Fruit fly (Drosophila melanogaster): Measurements from ENCODE around the gene Nepl6.

The Nepl6 gene

dm6 chr2L:6339010-6339897 lies 46.1 kb downstream of the Nepl6 start (continued):
- TF ChIP-seq CG10462 (GFP tag; optimal IDR thresholded peaks at IDR 0.05) (peak; percentile 26), CG6765 (GFP tag; optimal IDR thresholded peaks at IDR 0.05) (no peak), Hmx (GFP tag; optimal IDR thresholded peaks at IDR 0.05) (peak; percentile 12), CG34422 (GFP tag; IDR thresholded peaks at IDR 0.05) (peak; percentile 69; the same call in 2 of the 3 replicates), hb (GFP tag; IDR thresholded peaks at IDR 0.05; ENCODE audit: partially characterized antibody) (no peak), CHES-1-like (GFP tag; optimal IDR thresholded peaks at IDR 0.05) (peak; percentile 35), jigr1 (GFP tag; IDR thresholded peaks at IDR 0.05) (no peak), Mad (GFP tag; optimal IDR thresholded peaks at IDR 0.05) (no peak), CG11456 (GFP tag; IDR thresholded peaks at IDR 0.05) (peak; percentile 34; the same call in 1 of the 3 replicates), repo (GFP tag; optimal IDR thresholded peaks at IDR 0.05) (peak; percentile 38), CG17829 (tag; optimal IDR thresholded peaks at IDR 0.05) (peak; percentile 7), Mes4 (GFP tag; optimal IDR thresholded peaks at IDR 0.05) (peak; percentile 43), CG30403 (GFP tag; optimal IDR thresholded peaks at IDR 0.05) (peak; percentile 56), gem (tag; optimal IDR thresholded peaks at IDR 0.05) (peak; percentile 73), Tbp (GFP tag; optimal IDR thresholded peaks at IDR 0.05) (no peak), CG17328 (GFP tag; IDR thresholded peaks at IDR 0.05) (peak; percentile 17; the same call in 1 of the 2 replicates), CG7839 (tag; optimal IDR thresholded peaks at IDR 0.05) (peak; percentile 53), CG12155 (GFP tag; optimal IDR thresholded peaks at IDR 0.05) (peak; percentile 63), CG12942 (GFP tag; optimal IDR thresholded peaks at IDR 0.05) (no peak), CG11247 (GFP tag; IDR thresholded peaks at IDR 0.05) (0 out of 2 replicates have a peak, but pooled peaks have one; percentile 23), her (GFP tag; optimal IDR thresholded peaks at IDR 0.05) (peak; percentile 53), az2 (GFP tag; optimal IDR thresholded peaks at IDR 0.05) (peak; percentile 33), CG10543 (GFP tag; optimal IDR thresholded peaks at IDR 0.05) (peak; percentile 33), CG11093 (GFP tag; IDR thresholded peaks at IDR 0.05) (no peak), Dad (GFP tag; optimal IDR thresholded peaks at IDR 0.05) (peak; percentile 41), CG18764 (GFP tag; optimal IDR thresholded peaks at IDR 0.05) (peak; percentile 21), CG8944 (GFP tag; optimal IDR thresholded peaks at IDR 0.05) (no peak), unc-4 (GFP tag; IDR thresholded peaks at IDR 0.05; ENCODE audit: partially characterized antibody) (no peak), Doc3 (GFP tag; IDR thresholded peaks at IDR 0.05; ENCODE audit: partially characterized antibody) (no peak), Hr3 (GFP tag; optimal IDR thresholded peaks at IDR 0.05) (peak; percentile 28), CG7271 (tag; optimal IDR thresholded peaks at IDR 0.05) (no peak), sisA (GFP tag; IDR thresholded peaks at IDR 0.05) (no peak), vfl (GFP tag; optimal IDR thresholded peaks at IDR 0.05) (no peak), CG6254 (GFP tag; optimal IDR thresholded peaks at IDR 0.05) (no peak), CG8478 (optimal IDR thresholded peaks at IDR 0.05) (peak; percentile 89), CG30020 (tag; optimal IDR thresholded peaks at IDR 0.05) (no peak), ttk (GFP tag; IDR thresholded peaks at IDR 0.05) (no peak), Dip3 (GFP tag; optimal IDR thresholded peaks at IDR 0.05) (peak; percentile 34), pnt (GFP tag; optimal IDR thresholded peaks at IDR 0.05) (no peak), CG9437 (GFP tag; optimal IDR thresholded peaks at IDR 0.05) (peak; percentile 45), CG11504 (tag; optimal IDR thresholded peaks at IDR 0.05) (peak; percentile 61), CG2889 (GFP tag; IDR thresholded peaks at IDR 0.05) (0 out of 3 replicates have a peak, but pooled peaks have one; percentile 5), CG2120 (GFP tag; optimal IDR thresholded peaks at IDR 0.05) (peak; percentile 71), Hr39 (optimal IDR thresholded peaks at IDR 0.05) (no peak), pum (GFP tag; optimal IDR thresholded peaks at IDR 0.05) (peak; percentile 25), Xrp1 (GFP tag; IDR thresholded peaks at IDR 0.05) (peak; percentile 47; the same call in 1 of the 2 replicates), CG10267 (tag; optimal IDR thresholded peaks at IDR 0.05) (peak; percentile 8), onecut (GFP tag; IDR thresholded peaks at IDR 0.05) (peak; percentile 27; the same call in 1 of the 2 replicates), vnd (GFP tag; IDR thresholded peaks at IDR 0.05; ENCODE audit: partially characterized antibody) (no peak), caup (GFP tag; optimal IDR thresholded peaks at IDR 0.05; ENCODE audit: severe bottlenecking) (peak; percentile 11)

All from whole organism, embryonic.